Fruit fly (Drosophila melanogaster) whole organism, embryonic: ENCODE data around the gene Atf3.

Experiments used
- Aef1 ChIP-seq: fragments of 200-800 bp; sonication (Bioruptor generic); IDR thresholded peaks from 3 replicates; pipeline ENCODE4 v1.3.6; 2022; ENCODE audit warnings: missing biosample characterization, missing genetic modification characterization
- CG11723 ChIP-seq: fragments of 200-800 bp; sonication (Bioruptor generic); optimal IDR thresholded peaks from 2 replicates; lab custom pipeline; 2017; ENCODE audit warnings: missing biosample characterization, mild to moderate bottlenecking, missing genetic modification characterization
- CG13424 ChIP-seq: fragments of 200-800 bp; sonication (Bioruptor generic); optimal IDR thresholded peaks from 2 replicates; lab custom pipeline; 2019; ENCODE audit warnings: missing biosample characterization, mild to moderate bottlenecking, missing genetic modification characterization, moderate library complexity
- CG14441 ChIP-seq: fragments of 200-800 bp; sonication (Bioruptor generic); IDR thresholded peaks from 2 replicates; pipeline ENCODE4 v1.3.6; 2022; ENCODE audit warnings: missing biosample characterization, missing genetic modification characterization
- CG14860 ChIP-seq: fragments of 200-800 bp; sonication (Bioruptor generic); IDR thresholded peaks from 3 replicates; pipeline ENCODE4 v1.3.6; 2022; ENCODE audit warnings: missing biosample characterization, missing genetic modification characterization; ENCODE audit not compliant: partially characterized antibody
- CG15479 ChIP-seq: fragments of 200-800 bp; sonication (Bioruptor generic); optimal IDR thresholded peaks from 3 replicates; lab custom pipeline; 2019; ENCODE audit warnings: missing biosample characterization, mild to moderate bottlenecking, missing genetic modification characterization, moderate library complexity
- CG16779 ChIP-seq: fragments of 200-800 bp; sonication (Bioruptor generic); IDR thresholded peaks from 2 replicates; pipeline ENCODE4 v1.3.6; 2022; ENCODE audit warnings: missing biosample characterization, missing genetic modification characterization
- CG17912 ChIP-seq: fragments of 200-800 bp; sonication (Bioruptor generic); optimal IDR thresholded peaks from 2 replicates; lab custom pipeline; 2018; ENCODE audit warnings: missing biosample characterization, mild to moderate bottlenecking, missing genetic modification characterization
- CG2116 ChIP-seq: fragments of 200-800 bp; sonication (Bioruptor generic); optimal IDR thresholded peaks from 3 replicates; lab custom pipeline; 2018; ENCODE audit warnings: missing biosample characterization, mild to moderate bottlenecking, missing genetic modification characterization
- CG32532 ChIP-seq: fragments of 200-800 bp; sonication (Bioruptor generic); IDR thresholded peaks from 2 replicates; pipeline ENCODE4 v1.3.6; 2022; ENCODE audit warnings: missing biosample characterization, missing genetic modification characterization
- CG33213 ChIP-seq: fragments of 200-800 bp; sonication (Bioruptor generic); optimal IDR thresholded peaks from 3 replicates; lab custom pipeline; 2016; ENCODE audit warnings: missing biosample characterization, missing genetic modification characterization
- CG3995 ChIP-seq: fragments of 200-800 bp; sonication (Bioruptor generic); optimal IDR thresholded peaks from 3 replicates; lab custom pipeline; 2016; ENCODE audit warnings: missing biosample characterization, missing genetic modification characterization
- CG4282 ChIP-seq: fragments of 200-800 bp; sonication (Bioruptor generic); optimal IDR thresholded peaks from 2 replicates; lab custom pipeline; 2016; ENCODE audit warnings: missing biosample characterization, missing genetic modification characterization
- CG4404 ChIP-seq: fragments of 200-800 bp; sonication (Bioruptor generic); IDR thresholded peaks from 2 replicates; pipeline ENCODE4 v1.3.6; 2022; ENCODE audit warnings: missing biosample characterization, missing genetic modification characterization
- CG6175 ChIP-seq: fragments of 200-800 bp; sonication (Bioruptor generic); IDR thresholded peaks from 3 replicates; pipeline ENCODE4 v1.3.6; 2022; ENCODE audit warnings: missing biosample characterization, missing genetic modification characterization
- CG7271 ChIP-seq: fragments of 200-800 bp; sonication (Bioruptor generic); optimal IDR thresholded peaks from 2 replicates; lab custom pipeline; 2018; ENCODE audit warnings: missing biosample characterization, mild to moderate bottlenecking, missing genetic modification characterization, moderate library complexity
- CHES-1-like ChIP-seq: fragments of 200-800 bp; sonication (Bioruptor generic); optimal IDR thresholded peaks from 2 replicates; lab custom pipeline; 2016; ENCODE audit warnings: missing biosample characterization, missing genetic modification characterization
- D19A ChIP-seq: fragments of 200-800 bp; optimal IDR thresholded peaks from 3 replicates; lab custom pipeline; 2019; ENCODE audit warnings: missing biosample characterization, mild to moderate bottlenecking, missing genetic modification characterization, moderate library complexity
- Eip74EF ChIP-seq, 2 experiments: fragments of 200-800 bp in 1 of 2; fragments of >200 bp in 1 of 2; sonication (Bioruptor generic) in 1 of 2; optimal IDR thresholded peaks; 2 replicates each; lab custom pipeline; 2017 to 2019; ENCODE audit warnings: missing biosample characterization in 2 of 2, missing genetic modification characterization in 2 of 2, mild to moderate bottlenecking in 1 of 2, moderate library complexity in 1 of 2
- Lpt ChIP-seq: fragments of >200 bp; optimal IDR thresholded peaks from 2 replicates; lab custom pipeline; 2018; ENCODE audit warnings: missing biosample characterization, missing genetic modification characterization
- MESR4 ChIP-seq: fragments of 200-800 bp; sonication (Bioruptor generic); optimal IDR thresholded peaks from 2 replicates; lab custom pipeline; 2018; ENCODE audit warnings: missing biosample characterization, mild to moderate bottlenecking, missing genetic modification characterization, moderate library complexity
- Max ChIP-seq: fragments of 200-800 bp; sonication (Bioruptor generic); optimal IDR thresholded peaks from 2 replicates; lab custom pipeline; 2016; ENCODE audit warnings: missing biosample characterization, mild to moderate bottlenecking, missing genetic modification characterization
- NK7.1 ChIP-seq: fragments of 200-800 bp; sonication (Bioruptor generic); optimal IDR thresholded peaks from 3 replicates; lab custom pipeline; 2016; ENCODE audit warnings: missing biosample characterization, missing genetic modification characterization
- NfI ChIP-seq: fragments of 200-800 bp; sonication (Bioruptor generic); optimal IDR thresholded peaks from 3 replicates; lab custom pipeline; 2018; ENCODE audit warnings: missing biosample characterization, mild to moderate bottlenecking, missing genetic modification characterization, moderate library complexity
- Optix ChIP-seq: fragments of 200-800 bp; sonication (Bioruptor generic); IDR thresholded peaks from 3 replicates; pipeline ENCODE4 v1.3.6; 2022; ENCODE audit warnings: missing biosample characterization, missing genetic modification characterization
- Ptx1 ChIP-seq: fragments of 200-800 bp; sonication (Bioruptor generic); IDR thresholded peaks from 2 replicates; pipeline ENCODE4 v1.3.6; 2022; ENCODE audit warnings: missing biosample characterization, missing genetic modification characterization
- YL-1 ChIP-seq: fragments of 200-800 bp; sonication (Bioruptor generic); optimal IDR thresholded peaks from 3 replicates; lab custom pipeline; 2017; ENCODE audit warnings: missing biosample characterization, mild to moderate bottlenecking, missing genetic modification characterization
- ac ChIP-seq: fragments of 200-800 bp; sonication (Bioruptor generic); optimal IDR thresholded peaks from 3 replicates; lab custom pipeline; 2017; ENCODE audit warnings: missing biosample characterization, mild to moderate bottlenecking, missing genetic modification characterization
- bbx ChIP-seq: fragments of 200-800 bp; sonication (Bioruptor generic); IDR thresholded peaks from 2 replicates; pipeline ENCODE4 v1.3.6; 2022; ENCODE audit warnings: missing biosample characterization, missing genetic modification characterization; ENCODE audit not compliant: partially characterized antibody
- cad ChIP-seq: fragments of >200 bp; optimal IDR thresholded peaks from 2 replicates; lab custom pipeline; 2017; ENCODE audit warnings: missing biosample characterization, missing genetic modification characterization
- cg ChIP-seq: fragments of 200-800 bp; sonication (Bioruptor generic); optimal IDR thresholded peaks from 3 replicates; lab custom pipeline; 2019; ENCODE audit warnings: missing biosample characterization, mild to moderate bottlenecking, missing genetic modification characterization, moderate library complexity
- chif ChIP-seq, 2 experiments: fragments of 200-800 bp; sonication (Bioruptor generic); optimal IDR thresholded peaks; 3 replicates each; lab custom pipeline; 2016; ENCODE audit warnings: missing biosample characterization in 2 of 2, missing genetic modification characterization in 2 of 2
- crol ChIP-seq: fragments of 200-800 bp; sonication (Bioruptor generic); IDR thresholded peaks from 2 replicates; pipeline ENCODE4 v1.3.6; 2022; ENCODE audit warnings: missing biosample characterization, missing genetic modification characterization
- dmrt11E ChIP-seq: fragments of 200-800 bp; sonication (Bioruptor generic); optimal IDR thresholded peaks from 3 replicates; lab custom pipeline; 2018; ENCODE audit warnings: missing biosample characterization, mild to moderate bottlenecking, missing genetic modification characterization, moderate library complexity
- emc ChIP-seq: fragments of 200-800 bp; sonication (Bioruptor generic); optimal IDR thresholded peaks from 2 replicates; lab custom pipeline; 2016; ENCODE audit warnings: missing biosample characterization, missing genetic modification characterization
- gcm2 ChIP-seq: fragments of 200-800 bp; sonication (Bioruptor generic); optimal IDR thresholded peaks from 2 replicates; lab custom pipeline; 2016; ENCODE audit warnings: missing biosample characterization, missing genetic modification characterization
- gsb-n ChIP-seq: fragments of 200-800 bp; sonication (Bioruptor generic); optimal IDR thresholded peaks from 3 replicates; lab custom pipeline; 2018; ENCODE audit warnings: missing biosample characterization, mild to moderate bottlenecking, missing genetic modification characterization
- hb ChIP-seq: fragments of 200-800 bp; sonication (Bioruptor generic); IDR thresholded peaks from 3 replicates; pipeline ENCODE4 v1.3.6; 2022; ENCODE audit warnings: missing biosample characterization, missing genetic modification characterization; ENCODE audit not compliant: partially characterized antibody
- her ChIP-seq: fragments of 200-800 bp; sonication (Bioruptor generic); optimal IDR thresholded peaks from 2 replicates; lab custom pipeline; 2016; ENCODE audit warnings: missing biosample characterization, missing genetic modification characterization
- kah ChIP-seq: fragments of 200-800 bp; sonication (Bioruptor generic); optimal IDR thresholded peaks from 2 replicates; lab custom pipeline; 2018; ENCODE audit warnings: missing biosample characterization, mild to moderate bottlenecking, missing genetic modification characterization
- nmo ChIP-seq: fragments of 200-800 bp; sonication (Bioruptor generic); optimal IDR thresholded peaks from 2 replicates; lab custom pipeline; 2018; ENCODE audit warnings: missing biosample characterization, mild to moderate bottlenecking, missing genetic modification characterization, moderate library complexity
- pb ChIP-seq: fragments of 200-800 bp; sonication (Bioruptor generic); optimal IDR thresholded peaks from 3 replicates; lab custom pipeline; 2016; ENCODE audit warnings: missing biosample characterization, missing genetic modification characterization
- pum ChIP-seq: fragments of 200-800 bp; sonication (Bioruptor generic); optimal IDR thresholded peaks from 2 replicates; lab custom pipeline; 2016; ENCODE audit warnings: missing biosample characterization, missing genetic modification characterization
- sens ChIP-seq: fragments of 200-800 bp; sonication (Bioruptor generic); peaks from one replicate; lab custom pipeline; 2016; ENCODE audit warnings: missing biosample characterization, missing genetic modification characterization
- so ChIP-seq: fragments of 200-800 bp; sonication (Bioruptor generic); IDR thresholded peaks from 3 replicates; pipeline ENCODE4 v1.3.6; 2022; ENCODE audit warnings: missing biosample characterization, missing genetic modification characterization
- ssp ChIP-seq: fragments of 200-800 bp; sonication (Bioruptor generic); IDR thresholded peaks from 2 replicates; pipeline ENCODE4 v1.3.6; 2022; ENCODE audit warnings: missing biosample characterization, missing genetic modification characterization
- ttk ChIP-seq: fragments of 200-800 bp; sonication (Bioruptor generic); IDR thresholded peaks from 2 replicates; pipeline ENCODE4 v2.1.2; 2022; ENCODE audit warnings: missing biosample characterization, missing genetic modification characterization
- tup ChIP-seq: fragments of 200-800 bp; sonication (Bioruptor generic); optimal IDR thresholded peaks from 2 replicates; lab custom pipeline; 2016; ENCODE audit warnings: missing biosample characterization, mild to moderate bottlenecking, missing genetic modification characterization, moderate library complexity
- unpg ChIP-seq: fragments of 200-800 bp; sonication (Bioruptor generic); optimal IDR thresholded peaks from 3 replicates; lab custom pipeline; 2018; ENCODE audit warnings: missing biosample characterization, mild to moderate bottlenecking, missing genetic modification characterization, moderate library complexity

Atf3 gene

dm6 chrX:1215000-1215399, 60.1 kb downstream of the Atf3 start, which contains the start of gene CG11398 (continued):
- TF ChIP-seq CG17912 (GFP tag; lab: Kevin White, UChicago) (no peak), Optix (no peak), CG2116 (GFP tag; lab: Kevin White, UChicago) (peak; percentile 88), NK7.1 (GFP tag; lab: Kevin White, UChicago) (no peak), cad (GFP tag; lab: Kevin White, UChicago) (no peak), MESR4 (peak; percentile 17), YL-1 (peak; percentile 24), CG14860 (GFP tag; lab: Robert Waterston, UW) (peak; percentile 62; the same call in 2 of the 3 replicates), CG33213 (peak; percentile 55), crol (GFP tag; lab: Robert Waterston, UW) (no peak), tup (GFP tag; lab: Kevin White, UChicago) (no peak), CG14441 (GFP tag; lab: Robert Waterston, UW) (no peak), CG7271 (tag; lab: Kevin White, UChicago) (no peak), Aef1 (GFP tag; lab: Robert Waterston, UW) (no peak), so (GFP tag; lab: Robert Waterston, UW) (no peak), pb (GFP tag; lab: Kevin White, UChicago) (no peak), gsb-n (tag; lab: Kevin White, UChicago) (no peak), CHES-1-like (GFP tag; lab: Kevin White, UChicago) (no peak), CG3995 (peak; percentile 36), bbx (peak; percentile 86), CG11723 (no peak), CG15479 (GFP tag; lab: Kevin White, UChicago) (peak; percentile 56), dmrt11E (no peak), ssp (GFP tag; lab: Robert Waterston, UW) (peak; percentile 82), Eip74EF (GFP tag; optimal IDR thresholded peaks at IDR 0.05; lab: Kevin White, UChicago) (no peak), CG13424 (no peak), unpg (GFP tag; lab: Kevin White, UChicago) (no peak), D19A (tag; lab: Kevin White, UChicago) (peak; percentile 5), her (GFP tag; lab: Kevin White, UChicago) (peak; percentile 18), nmo (GFP tag; lab: Kevin White, UChicago) (peak; percentile 22), CG4282 (GFP tag; lab: Kevin White, UChicago) (no peak), ttk (GFP tag; lab: Robert Waterston, UW) (no peak), CG32532 (GFP tag; lab: Robert Waterston, UW) (no peak), NfI (GFP tag; lab: Kevin White, UChicago) (no peak), ac (GFP tag; lab: Kevin White, UChicago) (no peak), Ptx1 (GFP tag; lab: Robert Waterston, UW) (no peak), chif (GFP tag; optimal IDR thresholded peaks at IDR 0.05; lab: Kevin White, UChicago) (no peak), pum (GFP tag; lab: Kevin White, UChicago) (no peak), Lpt (GFP tag; lab: Kevin White, UChicago) (no peak), hb (GFP tag; lab: Robert Waterston, UW) (peak; percentile 56; the same call in 1 of the 3 replicates), Max (GFP tag; lab: Kevin White, UChicago) (no peak), cg (no peak), gcm2 (GFP tag; lab: Kevin White, UChicago) (no peak), CG6175 (no peak), emc (GFP tag; lab: Kevin White, UChicago) (no peak), CG16779 (no peak), CG4404 (GFP tag; lab: Robert Waterston, UW) (no peak), sens (GFP tag; lab: Kevin White, UChicago) (peak; percentile 73), kah (GFP tag; lab: Kevin White, UChicago) (no peak)
